Fruit fly (Drosophila melanogaster): ENCODE measurements around the gene CG1239.

Gene CG1239

DNA sequence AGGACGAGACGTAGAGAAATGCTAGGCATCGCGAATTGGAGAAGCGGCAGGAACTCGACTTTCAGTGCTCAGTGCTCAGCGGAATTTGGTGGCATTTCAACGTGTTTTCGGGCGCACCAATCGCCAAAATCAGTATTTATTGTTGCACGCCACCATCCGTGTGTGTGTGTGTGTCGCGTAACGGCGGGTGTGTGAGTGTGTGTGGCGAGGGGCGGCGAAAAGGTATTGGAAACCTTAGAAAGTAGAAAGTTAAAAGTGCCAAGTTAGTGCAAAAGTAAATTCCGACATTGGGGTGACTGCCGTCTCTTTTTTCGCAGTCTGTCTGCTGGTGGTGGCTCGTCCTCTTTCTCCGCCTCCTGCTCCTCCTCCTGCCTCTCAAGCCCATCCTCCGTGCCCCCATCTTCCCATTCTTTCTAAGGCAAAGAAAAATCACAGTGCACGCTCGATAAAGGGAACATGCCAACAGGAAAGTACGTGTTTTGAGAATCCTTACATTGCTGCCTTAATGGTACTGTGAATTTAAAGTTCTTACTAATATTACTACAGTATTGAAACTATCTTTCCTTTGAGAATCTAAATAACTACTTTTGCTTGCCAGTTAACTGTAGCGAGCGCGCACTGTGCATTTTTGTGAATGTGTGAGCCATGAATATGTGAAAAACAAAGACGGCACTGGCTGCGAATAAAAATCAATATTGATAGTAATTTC is 47.1 kb upstream of the CG1239 start (continued):
- TF ChIP-seq achi (GFP tag; optimal IDR thresholded peaks at IDR 0.05) (peak; percentile 18), CG1621 (tag; optimal IDR thresholded peaks at IDR 0.05) (no peak), CG3032 (tag; optimal IDR thresholded peaks at IDR 0.05) (peak; percentile 40), esn (GFP tag; optimal IDR thresholded peaks at IDR 0.05) (peak; percentile 61), OdsH (GFP tag; optimal IDR thresholded peaks at IDR 0.05) (peak; percentile 30), Met (GFP tag; optimal IDR thresholded peaks at IDR 0.05) (peak; percentile 52), salr (GFP tag; optimal IDR thresholded peaks at IDR 0.05) (no peak), Hr39 (GFP tag; optimal IDR thresholded peaks at IDR 0.05) (peak; percentile 50), CG6276 (GFP tag; optimal IDR thresholded peaks at IDR 0.05) (peak; percentile 25), CG10669 (GFP tag; optimal IDR thresholded peaks at IDR 0.05) (peak; percentile 34), Blimp-1 (GFP tag; optimal IDR thresholded peaks at IDR 0.05) (no peak), svp (GFP tag) (peak; percentile 79), Eip75B (GFP tag; optimal IDR thresholded peaks at IDR 0.05) (peak; percentile 43), Sox102F (GFP tag; optimal IDR thresholded peaks at IDR 0.05) (peak; percentile 42), CG34406 (GFP tag; optimal IDR thresholded peaks at IDR 0.05) (peak; percentile 25), fd59A (GFP tag; optimal IDR thresholded peaks at IDR 0.05) (peak; percentile 16), CG7368 (GFP tag; optimal IDR thresholded peaks at IDR 0.05) (no peak), Sox14 (GFP tag; optimal IDR thresholded peaks at IDR 0.05) (peak; percentile 54), Smox (GFP tag; optimal IDR thresholded peaks at IDR 0.05) (peak; percentile 52), CG11762 (GFP tag; optimal IDR thresholded peaks at IDR 0.05; ENCODE audit: insufficient read depth) (no peak), CG10631 (GFP tag; optimal IDR thresholded peaks at IDR 0.05) (peak; percentile 39), dsx (GFP tag; optimal IDR thresholded peaks at IDR 0.05; ENCODE audit: poor library complexity, severe bottlenecking) (peak; percentile 42), CG8319 (GFP tag; optimal IDR thresholded peaks at IDR 0.05) (no peak), Eip93F (GFP tag; optimal IDR thresholded peaks at IDR 0.05) (no peak), CG3919 (GFP tag; optimal IDR thresholded peaks at IDR 0.05) (peak; percentile 36), Eip78C (GFP tag) (peak; percentile 77), net (GFP tag; optimal IDR thresholded peaks at IDR 0.05) (no peak), CG6808 (GFP tag; optimal IDR thresholded peaks at IDR 0.05) (peak; percentile 46), lz (GFP tag; optimal IDR thresholded peaks at IDR 0.05) (peak; percentile 58), ss (GFP tag; optimal IDR thresholded peaks at IDR 0.05) (peak; percentile 18 to 29), Hr4 (GFP tag; optimal IDR thresholded peaks at IDR 0.05) (peak; percentile 57)

DNA sequence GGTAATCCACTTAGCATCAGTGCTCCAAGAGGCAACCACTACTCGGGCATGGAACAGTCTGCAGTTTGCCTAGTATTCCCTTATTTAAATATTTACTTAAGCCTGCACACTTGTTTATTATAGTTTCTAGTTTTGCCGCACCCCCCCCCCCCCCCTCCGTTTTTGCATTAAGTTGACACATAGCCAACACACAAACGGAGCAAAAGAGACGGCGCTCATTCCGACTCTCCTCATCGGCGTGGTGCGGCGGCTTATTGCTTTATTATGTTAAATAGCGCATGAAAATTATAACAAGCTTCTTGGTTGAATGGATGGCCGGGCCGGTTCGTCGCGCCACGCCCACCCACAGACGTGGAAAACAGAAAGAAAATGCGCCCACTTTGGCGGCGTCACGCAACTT is 43.7 kb upstream of the CG1239 start:
- TF ChIP-seq CG8632 (GFP tag; optimal IDR thresholded peaks at IDR 0.05) (no peak), CG6808 (GFP tag; optimal IDR thresholded peaks at IDR 0.05) (no peak), Hr38 (GFP tag; optimal IDR thresholded peaks at IDR 0.05) (no peak), Blimp-1 (GFP tag; optimal IDR thresholded peaks at IDR 0.05) (no peak), svp (GFP tag) (no peak), achi (GFP tag; optimal IDR thresholded peaks at IDR 0.05) (no peak), CG7368 (GFP tag; optimal IDR thresholded peaks at IDR 0.05) (no peak), fd59A (GFP tag; optimal IDR thresholded peaks at IDR 0.05) (no peak), CG10631 (GFP tag; optimal IDR thresholded peaks at IDR 0.05) (no peak), CG4318 (GFP tag; optimal IDR thresholded peaks at IDR 0.05) (no peak), CG10669 (GFP tag; optimal IDR thresholded peaks at IDR 0.05) (no peak), Smox (GFP tag; optimal IDR thresholded peaks at IDR 0.05) (no peak), Hr39 (GFP tag; optimal IDR thresholded peaks at IDR 0.05) (no peak), Eip93F (GFP tag; optimal IDR thresholded peaks at IDR 0.05) (no peak), CG8319 (GFP tag; optimal IDR thresholded peaks at IDR 0.05) (no peak), topi (GFP tag; optimal IDR thresholded peaks at IDR 0.05) (no peak), cyc (GFP tag; optimal IDR thresholded peaks at IDR 0.05) (no peak), ss (GFP tag; optimal IDR thresholded peaks at IDR 0.05) (no peak)

DNA sequence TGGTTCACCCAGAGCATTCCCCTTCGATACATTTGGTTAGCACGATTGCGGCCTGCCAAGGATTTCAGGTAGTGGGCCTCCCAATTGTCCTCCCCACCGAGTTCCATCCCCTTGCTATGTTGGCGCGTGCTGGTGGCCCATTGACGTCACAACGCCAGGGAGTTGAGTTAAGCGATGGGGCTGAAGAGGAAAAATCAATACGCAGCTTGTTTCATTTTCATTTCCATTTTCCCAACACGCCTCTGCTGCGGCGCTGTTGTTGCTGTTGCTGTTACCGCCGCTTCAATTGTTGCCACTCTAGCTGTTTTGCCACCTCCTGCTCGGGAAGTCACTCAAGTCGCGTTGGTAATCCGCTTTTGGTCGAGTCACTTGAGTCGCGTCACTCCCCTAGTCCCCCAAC is 42.3 kb upstream of the CG1239 start:
- no peak for TF ChIP-seq Hr4 (GFP tag; optimal IDR thresholded peaks at IDR 0.05)
- TF ChIP-seq Smox (GFP tag; optimal IDR thresholded peaks at IDR 0.05), result no peak
- TF ChIP-seq CG11294 (GFP tag; IDR thresholded peaks at IDR 0.05), result no peak
- TF ChIP-seq fd59A (GFP tag; optimal IDR thresholded peaks at IDR 0.05), result no peak
- no peak for TF ChIP-seq spab (GFP tag; optimal IDR thresholded peaks at IDR 0.05)
- no peak for TF ChIP-seq Eip75B (GFP tag; optimal IDR thresholded peaks at IDR 0.05)
- no peak for TF ChIP-seq Blimp-1 (GFP tag; optimal IDR thresholded peaks at IDR 0.05)
- TF ChIP-seq Sox14 (GFP tag; optimal IDR thresholded peaks at IDR 0.05), result no peak
- TF ChIP-seq CG6276 (GFP tag; optimal IDR thresholded peaks at IDR 0.05), result no peak
